Worm (Caenorhabditis elegans): Measurements from ENCODE around the gene acr-5.

The acr-5 gene

DNA sequence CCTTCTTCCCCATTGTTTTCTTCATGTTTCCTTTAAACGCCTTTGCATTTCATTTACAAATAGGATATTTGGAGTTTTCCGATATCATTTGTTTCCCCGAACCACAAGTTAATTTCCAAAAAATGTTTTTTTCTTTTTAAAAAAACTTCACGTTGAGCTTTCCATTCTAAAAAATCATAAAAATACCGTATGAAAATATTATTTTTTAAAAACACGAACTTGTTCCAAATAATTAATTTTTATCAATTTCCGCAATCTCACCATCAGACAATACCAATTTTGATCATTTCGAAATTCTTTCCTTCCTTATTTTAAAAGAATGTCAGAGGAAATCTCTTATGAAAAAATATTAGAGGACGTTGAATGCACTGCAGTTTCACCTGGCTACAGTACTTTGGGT is 43.1 kb downstream of the acr-5 start, which contains the start of gene wht-6:
Gene wht-6 (plus strand): TSS at position 301 of the 400 bp plus-strand sequence.
- no peak for TF ChIP-seq him-1 (tag; optimal IDR thresholded peaks at IDR 0.05)
- peak; percentile 27 for TF ChIP-seq hrde-1 (tag; optimal IDR thresholded peaks at IDR 0.05; ENCODE audit: borderline replicate concordance)

DNA sequence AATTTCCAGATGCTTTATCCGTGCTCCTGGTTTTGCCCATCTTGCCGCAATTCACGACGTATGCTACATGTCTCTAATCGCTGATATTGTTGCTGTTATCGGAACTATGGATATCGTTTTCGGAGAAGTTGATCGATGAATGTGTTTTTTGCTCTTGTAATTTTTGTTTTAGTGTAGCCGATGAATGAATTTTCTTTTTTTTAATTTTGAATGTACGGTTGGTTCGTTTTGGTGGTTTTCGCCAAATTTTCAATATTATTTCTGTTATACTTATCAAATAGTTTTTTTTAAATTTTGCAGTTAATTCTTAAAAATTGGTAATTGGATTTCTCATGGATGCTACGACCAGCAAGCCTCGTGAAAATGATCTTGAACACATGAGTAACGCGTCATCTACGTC is 47.6 kb downstream of the acr-5 start, which contains the start of gene T26A5.2:
Gene T26A5.2 (plus strand): TSS at position 301 of the 400 bp plus-strand sequence.
- no peak for TF ChIP-seq dpff-1 (tag; optimal IDR thresholded peaks at IDR 0.05)
- TF ChIP-seq C06A6.2 (GFP tag; conservative IDR thresholded peaks at IDR 0.05) = no peak
- no peak for TF ChIP-seq ztf-22 (GFP tag; optimal IDR thresholded peaks at IDR 0.05)
- TF ChIP-seq ceh-40 (GFP tag; IDR thresholded peaks at IDR 0.05) = no peak
- no peak for TF ChIP-seq athp-1 (tag; optimal IDR thresholded peaks at IDR 0.05)
- no peak for TF ChIP-seq egrh-3 (GFP tag; IDR thresholded peaks at IDR 0.05)
- no peak for TF ChIP-seq nhr-90 (tag; optimal IDR thresholded peaks at IDR 0.05)

DNA sequence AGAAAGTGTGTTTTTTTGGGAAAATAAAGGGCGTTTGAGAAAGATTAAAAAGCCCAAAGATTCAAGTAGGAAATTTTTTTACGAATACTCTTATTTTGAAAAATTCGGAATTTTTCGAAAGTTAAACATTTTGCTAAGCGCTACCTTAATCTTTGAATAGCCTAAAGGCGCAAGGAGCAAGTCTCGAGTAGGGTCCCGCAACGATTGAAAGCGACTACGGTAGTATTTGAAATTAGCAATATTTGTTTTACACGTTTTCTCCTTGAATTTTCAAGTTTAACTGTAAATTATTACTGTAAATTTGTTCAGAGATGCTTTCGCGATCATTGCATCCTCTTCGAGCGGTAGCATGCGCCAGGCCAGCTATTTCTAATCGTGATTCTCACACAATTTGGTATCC is 49.7 kb downstream of the acr-5 start, which contains the start of gene nduf-2.2:
Gene nduf-2.2 (plus strand): TSS at position 310 of the 400 bp plus-strand sequence.
- no peak for TF ChIP-seq hlh-12 (tag; optimal IDR thresholded peaks at IDR 0.05)
- TF ChIP-seq aptf-3 (GFP tag; IDR thresholded peaks at IDR 0.05) = no peak
- TF ChIP-seq him-1 (tag; optimal IDR thresholded peaks at IDR 0.05) = no peak
- TF ChIP-seq egrh-3 (GFP tag; IDR thresholded peaks at IDR 0.05) = no peak
- TF ChIP-seq nfyb-1 (GFP tag; IDR thresholded peaks at IDR 0.05) = no peak
- peak; percentile 84 for TF ChIP-seq F33H1.4 (GFP tag; IDR thresholded peaks at IDR 0.05)
- TF ChIP-seq mcd-1 (GFP tag; IDR thresholded peaks at IDR 0.05) = no peak
- no peak for TF ChIP-seq lin-26 (GFP tag; IDR thresholded peaks at IDR 0.05)
- TF ChIP-seq hmg-20 (GFP tag; IDR thresholded peaks at IDR 0.05) = no peak
- no peak for TF ChIP-seq egl-44 (GFP tag; IDR thresholded peaks at IDR 0.05)
- no peak for TF ChIP-seq ama-1 (optimal IDR thresholded peaks at IDR 0.05)
- no peak for TF ChIP-seq ama-1 (GFP tag; optimal IDR thresholded peaks at IDR 0.05)
- no peak for TF ChIP-seq ztf-18 (tag; optimal IDR thresholded peaks at IDR 0.05)
- TF ChIP-seq F37B4.10 (GFP tag; IDR thresholded peaks at IDR 0.05) = no peak
- no peak for TF ChIP-seq rpc-1 (optimal IDR thresholded peaks at IDR 0.05)
- no peak for TF ChIP-seq rpc-1 (tag; optimal IDR thresholded peaks at IDR 0.05)
- no peak for TF ChIP-seq tbx-9 (tag; optimal IDR thresholded peaks at IDR 0.05; ENCODE audit: borderline replicate concordance)
- no peak for TF ChIP-seq ceh-100 (GFP tag; IDR thresholded peaks at IDR 0.05)
- no peak for TF ChIP-seq C06A6.2 (GFP tag; conservative IDR thresholded peaks at IDR 0.05)
- no peak; the same call in 1 of the 2 replicates for TF ChIP-seq attf-3 (GFP tag; conservative IDR thresholded peaks at IDR 0.05)
- TF ChIP-seq efl-1 (GFP tag; optimal IDR thresholded peaks at IDR 0.05) = peak; percentile 6
- TF ChIP-seq lin-35 (GFP tag; optimal IDR thresholded peaks at IDR 0.05) = no peak
- TF ChIP-seq nhr-80 (tag; optimal IDR thresholded peaks at IDR 0.05) = no peak
- no peak for TF ChIP-seq Y53F4B.3 (GFP tag; IDR thresholded peaks at IDR 0.05)
- TF ChIP-seq lsl-1 (GFP tag; optimal IDR thresholded peaks at IDR 0.05) = peak; percentile 85
- no peak for TF ChIP-seq athp-1 (tag; optimal IDR thresholded peaks at IDR 0.05)
- TF ChIP-seq atf-7 (tag; optimal IDR thresholded peaks at IDR 0.05) = no peak
- TF ChIP-seq F10E7.11 (tag; optimal IDR thresholded peaks at IDR 0.05) = no peak
- no peak for TF ChIP-seq mxl-1 (tag; optimal IDR thresholded peaks at IDR 0.05)
- TF ChIP-seq hlh-26 (GFP tag; conservative IDR thresholded peaks at IDR 0.05) = no peak
- no peak for TF ChIP-seq hmg-1.2 (GFP tag; IDR thresholded peaks at IDR 0.05)
- TF ChIP-seq unc-62 (GFP tag; optimal IDR thresholded peaks at IDR 0.05) = no peak
- TF ChIP-seq lin-40 (tag; optimal IDR thresholded peaks at IDR 0.05) = no peak
- TF ChIP-seq mel-28 (tag; optimal IDR thresholded peaks at IDR 0.05; ENCODE audit: borderline replicate concordance) = no peak
- TF ChIP-seq attf-6 (GFP tag; IDR thresholded peaks at IDR 0.05) = no peak
- TF ChIP-seq Y67H2A.10 (GFP tag; conservative IDR thresholded peaks at IDR 0.05) = no peak
- TF ChIP-seq repo-1 (tag; optimal IDR thresholded peaks at IDR 0.05) = no peak
- TF ChIP-seq snpc-1.3 (tag; optimal IDR thresholded peaks at IDR 0.05; ENCODE audit: insufficient read depth) = no peak
- TF ChIP-seq nhr-90 (tag; optimal IDR thresholded peaks at IDR 0.05) = no peak
- peak; percentile 24 for TF ChIP-seq lin-54 (GFP tag; optimal IDR thresholded peaks at IDR 0.05)
- no peak for TF ChIP-seq nhr-27 (tag; optimal IDR thresholded peaks at IDR 0.05)
- TF ChIP-seq C17E4.6 (GFP tag; IDR thresholded peaks at IDR 0.05) = no peak
- TF ChIP-seq ceh-40 (GFP tag; IDR thresholded peaks at IDR 0.05) = no peak
